Worm (Caenorhabditis elegans) whole organism, midembryonic: Measurements from ENCODE around the gene dod-6.

Experiments
- T22C8.4 ChIP-seq: fragments of 200-800 bp; sonication (Bioruptor generic); IDR thresholded peaks from 2 replicates; pipeline ENCODE4 v1.3.6; 2022; ENCODE audit warnings: missing genetic modification characterization, missing compliant biosample characterization
- cog-1 ChIP-seq: sonication (generic microtip); optimal IDR thresholded peaks from 2 replicates; lab custom pipeline; 2016; ENCODE audit warnings: missing genetic modification characterization, missing compliant biosample characterization
- flt-1 ChIP-seq: fragments of 200-800 bp; sonication (Bioruptor generic); IDR thresholded peaks from 2 replicates; pipeline ENCODE4 v1.3.6; 2022; ENCODE audit warnings: missing genetic modification characterization, missing compliant biosample characterization
- klf-2 ChIP-seq: fragments of 200-800 bp; sonication (Bioruptor generic); conservative IDR thresholded peaks from 2 replicates; pipeline ENCODE4 v1.3.6; 2022; ENCODE audit warnings: missing genetic modification reagents, missing genetic modification characterization, missing compliant biosample characterization
- med-1 ChIP-seq: sonication (generic microtip); optimal IDR thresholded peaks from 2 replicates; lab custom pipeline; 2017; ENCODE audit warnings: missing genetic modification characterization, mild to moderate bottlenecking, missing compliant biosample characterization, antibody characterized with exemption, missing genetic modification reagents; ENCODE audit not compliant: insufficient read depth
- ref-1 ChIP-seq: fragments of 200-800 bp; sonication (Bioruptor generic); conservative IDR thresholded peaks from 2 replicates; pipeline ENCODE4 v1.3.6; 2022; ENCODE audit warnings: missing genetic modification reagents, missing genetic modification characterization, missing compliant biosample characterization
- tab-1 ChIP-seq: fragments of 200-800 bp; sonication (Bioruptor generic); IDR thresholded peaks from 2 replicates; pipeline ENCODE4 v1.3.6; 2022; ENCODE audit warnings: missing genetic modification characterization, missing compliant biosample characterization
- ztf-23 ChIP-seq: fragments of 200-800 bp; sonication (Bioruptor generic); IDR thresholded peaks from 2 replicates; pipeline ENCODE4 v1.3.6; 2022; ENCODE audit warnings: missing genetic modification reagents, missing genetic modification characterization, missing compliant biosample characterization
- ztf-29 ChIP-seq: fragments of 200-800 bp; sonication (Bioruptor generic); IDR thresholded peaks from 2 replicates; pipeline ENCODE4 v1.3.6; 2022; ENCODE audit warnings: missing genetic modification reagents, missing genetic modification characterization, missing compliant biosample characterization

DNA sequence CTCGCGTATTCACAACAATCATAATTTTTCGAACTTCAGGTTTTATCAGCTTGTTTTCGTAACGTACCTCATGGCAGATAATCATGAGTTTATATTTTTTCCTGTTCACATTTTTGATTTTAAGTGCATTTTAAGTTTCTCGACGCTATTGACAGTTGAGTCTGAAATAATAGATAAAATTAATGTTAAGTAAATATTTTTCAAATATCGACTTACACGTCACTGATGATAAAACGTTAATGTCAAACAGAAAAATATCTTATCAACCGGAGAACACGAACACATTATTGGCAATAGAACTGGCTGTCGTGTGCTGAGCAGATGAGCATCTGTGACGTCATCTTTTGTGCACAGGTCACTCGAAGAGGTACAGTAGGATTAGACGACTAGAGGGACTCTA lies 720 bp upstream of the dod-6 start:
- no peak for TF ChIP-seq med-1 (GFP tag; lab: Kevin White, UChicago)
- no peak for TF ChIP-seq ztf-29 (GFP tag; lab: Robert Waterston, UW)
- no peak for TF ChIP-seq tab-1 (GFP tag; lab: Robert Waterston, UW)
- TF ChIP-seq cog-1 (tag; lab: Kevin White, UChicago) = no peak
- no peak for TF ChIP-seq klf-2
- no peak for TF ChIP-seq ref-1
- TF ChIP-seq T22C8.4 (GFP tag; lab: Robert Waterston, UW) = no peak
- no peak for TF ChIP-seq ztf-23 (GFP tag; lab: Robert Waterston, UW)
- no peak for TF ChIP-seq flt-1 (GFP tag; lab: Robert Waterston, UW)
